Worm (Caenorhabditis elegans) whole organism, L4 larva: ENCODE measurements around the gene best-2.
A peak's percentile ranks its signal among the peaks of the same experiment; 100 is the strongest.

Source experiments
- R02D3.7 ChIP-seq: fragments of 150-350 bp; sonication (generic microtip); optimal IDR thresholded peaks from 3 replicates; lab custom pipeline; 2014; ENCODE audit warnings: missing biosample characterization, missing genetic modification characterization
- Y48G9A.11 ChIP-seq: fragments of 200-800 bp; sonication (Bioruptor generic); IDR thresholded peaks from 2 replicates; pipeline ENCODE4 v1.3.6; 2022; ENCODE audit warnings: missing genetic modification reagents, missing genetic modification characterization, missing compliant biosample characterization
- ZK337.2 ChIP-seq: fragments of 200-800 bp; sonication (Bioruptor generic); IDR thresholded peaks from 2 replicates; pipeline ENCODE4 v1.3.6; 2022; ENCODE audit warnings: missing genetic modification reagents, missing genetic modification characterization, missing compliant biosample characterization
- ZK546.5 ChIP-seq, 2 experiments: sonication (generic microtip); optimal IDR thresholded peaks; 2 replicates each; lab custom pipeline; 2017; ENCODE audit warnings: missing biosample characterization in 2 of 2, missing genetic modification characterization in 2 of 2
- aha-1 ChIP-seq: fragments of 150-350 bp; peaks from one replicate; lab custom pipeline; 2014; ENCODE audit warnings: missing biosample characterization, missing genetic modification characterization
- ceh-62 ChIP-seq: sonication (generic microtip); optimal IDR thresholded peaks from 2 replicates; lab custom pipeline; 2017; ENCODE audit warnings: missing biosample characterization, missing genetic modification characterization
- ctbp-1 ChIP-seq: fragments of 200-800 bp; sonication (Bioruptor generic); IDR thresholded peaks from 2 replicates; pipeline ENCODE4 v1.3.6; 2022; ENCODE audit warnings: missing genetic modification reagents, missing genetic modification characterization, missing compliant biosample characterization
- dmd-6 ChIP-seq: fragments of 200-800 bp; sonication (Bioruptor generic); IDR thresholded peaks from 2 replicates; pipeline ENCODE4 v1.3.6; 2022; ENCODE audit warnings: missing genetic modification reagents, missing genetic modification characterization, missing compliant biosample characterization
- dmd-8 ChIP-seq: fragments of 200-800 bp; sonication (Bioruptor generic); IDR thresholded peaks from 2 replicates; pipeline ENCODE4 v1.3.6; 2022; ENCODE audit warnings: missing genetic modification characterization, missing compliant biosample characterization
- dpl-1 ChIP-seq: fragments of 150-350 bp; optimal IDR thresholded peaks from 2 replicates; lab custom pipeline; 2014; ENCODE audit warnings: missing biosample characterization, missing genetic modification reagents, missing genetic modification characterization
- duxl-1 ChIP-seq: sonication (generic microtip); optimal IDR thresholded peaks from 2 replicates; lab custom pipeline; 2016; ENCODE audit warnings: mild to moderate bottlenecking, missing genetic modification characterization, moderate library complexity, missing compliant biosample characterization; ENCODE audit not compliant: poor library complexity
- fkh-10 ChIP-seq: fragments of 150-350 bp; optimal IDR thresholded peaks from 2 replicates; lab custom pipeline; 2014; ENCODE audit warnings: missing biosample characterization, missing genetic modification reagents, missing genetic modification characterization
- hif-1 ChIP-seq, 2 experiments: sonication (generic microtip); optimal IDR thresholded peaks; 2 replicates each; lab custom pipeline; 2016 to 2017; ENCODE audit warnings: missing compliant biosample characterization in 2 of 2, missing genetic modification characterization in 2 of 2, missing genetic modification reagents in 2 of 2, missing genotype in 2 of 2, mild to moderate bottlenecking in 1 of 2
- hlh-11 ChIP-seq: fragments of 200-800 bp; sonication (Bioruptor generic); optimal IDR thresholded peaks from 2 replicates; lab custom pipeline; 2018; ENCODE audit warnings: mild to moderate bottlenecking, missing genetic modification characterization, missing compliant biosample characterization
- hlh-30 ChIP-seq: sonication (generic microtip); optimal IDR thresholded peaks from 2 replicates; lab custom pipeline; 2017; ENCODE audit warnings: antibody characterized with exemption, mild to moderate bottlenecking, missing genetic modification characterization, missing compliant biosample characterization; ENCODE audit not compliant: insufficient read depth
- lim-7 ChIP-seq: fragments of 200-800 bp; sonication (Bioruptor generic); IDR thresholded peaks from 2 replicates; pipeline ENCODE4 v1.3.6; 2022; ENCODE audit warnings: missing genetic modification characterization, missing compliant biosample characterization
- lin-13 ChIP-seq: fragments of 150-350 bp; optimal IDR thresholded peaks from 2 replicates; lab custom pipeline; 2014; ENCODE audit warnings: missing biosample characterization, missing genetic modification reagents, missing genetic modification characterization
- lin-15B ChIP-seq: fragments of 150-350 bp; sonication (generic microtip); optimal IDR thresholded peaks from 3 replicates; lab custom pipeline; 2014; ENCODE audit warnings: missing biosample characterization, missing genetic modification characterization
- lir-3 ChIP-seq: sonication (generic microtip); optimal IDR thresholded peaks from 2 replicates; lab custom pipeline; 2016; ENCODE audit warnings: mild to moderate bottlenecking, missing genetic modification characterization, missing compliant biosample characterization
- lsy-2 ChIP-seq, 2 experiments: fragments of 150-350 bp in 1 of 2; sonication (generic microtip) in 1 of 2; optimal IDR thresholded peaks; 2 replicates each; lab custom pipeline; 2014 to 2017; ENCODE audit warnings: missing biosample characterization in 2 of 2, missing genetic modification characterization in 2 of 2
- mdl-1 ChIP-seq, 2 experiments: fragments of 150-350 bp in 1 of 2; sonication (generic microtip) in 1 of 2; optimal IDR thresholded peaks; 2 replicates each; lab custom pipeline; 2014 to 2017; ENCODE audit warnings: missing biosample characterization in 2 of 2, missing genetic modification characterization in 2 of 2
- mxl-2 ChIP-seq: fragments of 200-800 bp; sonication (Bioruptor generic); conservative IDR thresholded peaks from 2 replicates; pipeline ENCODE4 v1.3.6; 2022; ENCODE audit warnings: missing genetic modification reagents, missing genetic modification characterization, missing compliant biosample characterization
- mxl-3 ChIP-seq: fragments of 200-800 bp; sonication (Bioruptor generic); optimal IDR thresholded peaks from 2 replicates; lab custom pipeline; 2018; ENCODE audit warnings: mild to moderate bottlenecking, missing genetic modification characterization, missing compliant biosample characterization
- nhr-10 ChIP-seq: fragments of 150-350 bp; optimal IDR thresholded peaks from 2 replicates; lab custom pipeline; 2014; ENCODE audit warnings: missing biosample characterization, missing genetic modification characterization
- nhr-102 ChIP-seq: sonication (generic microtip); optimal IDR thresholded peaks from 2 replicates; lab custom pipeline; 2016; ENCODE audit warnings: mild to moderate bottlenecking, missing genetic modification characterization, moderate library complexity, missing compliant biosample characterization
- nhr-111 ChIP-seq: fragments of 200-800 bp; sonication (Bioruptor generic); optimal IDR thresholded peaks from 2 replicates; lab custom pipeline; 2018; ENCODE audit warnings: mild to moderate bottlenecking, missing genetic modification characterization, missing compliant biosample characterization
- nhr-28 ChIP-seq: fragments of 150-350 bp; optimal IDR thresholded peaks from 2 replicates; lab custom pipeline; 2014; ENCODE audit warnings: missing biosample characterization, missing genetic modification characterization
- nhr-42 ChIP-seq: fragments of 200-800 bp; sonication (Bioruptor generic); IDR thresholded peaks from 2 replicates; pipeline ENCODE4 v1.3.6; 2022; ENCODE audit warnings: missing genetic modification characterization, missing compliant biosample characterization
- nhr-48 ChIP-seq: sonication (generic microtip); optimal IDR thresholded peaks from 2 replicates; lab custom pipeline; 2016; ENCODE audit warnings: mild to moderate bottlenecking, missing genetic modification characterization, missing compliant biosample characterization
- nhr-77 ChIP-seq: fragments of 150-350 bp; optimal IDR thresholded peaks from 2 replicates; lab custom pipeline; 2014; ENCODE audit warnings: missing biosample characterization, missing genetic modification characterization
- rbr-2 ChIP-seq: sonication (generic microtip); optimal IDR thresholded peaks from 2 replicates; lab custom pipeline; 2016; ENCODE audit warnings: missing genotype, missing genetic modification characterization, missing compliant biosample characterization
- sdz-12 ChIP-seq: fragments of 200-800 bp; sonication (Bioruptor generic); optimal IDR thresholded peaks from 2 replicates; lab custom pipeline; 2018; ENCODE audit warnings: mild to moderate bottlenecking, missing genetic modification characterization, missing compliant biosample characterization
- snpc-1.2 ChIP-seq: fragments of 200-800 bp; sonication (Bioruptor generic); IDR thresholded peaks from 2 replicates; pipeline ENCODE4 v1.3.6; 2022; ENCODE audit warnings: missing genetic modification reagents, missing genetic modification characterization, missing compliant biosample characterization
- tag-97 ChIP-seq: fragments of 200-800 bp; sonication (Bioruptor generic); IDR thresholded peaks from 2 replicates; pipeline ENCODE4 v1.3.6; 2022; ENCODE audit warnings: missing genetic modification characterization, missing compliant biosample characterization
- unc-62 ChIP-seq, 3 experiments: fragments of 150-350 bp in 1 of 3; sonication (generic microtip); optimal IDR thresholded peaks in 2 of 3; peaks in 1 of 3; 1 replicate in 1 of 3; 2 replicates in 2 of 3; lab custom pipeline; 2014 to 2017; ENCODE audit warnings: missing biosample characterization in 3 of 3, missing genetic modification characterization in 3 of 3, missing genetic modification reagents in 3 of 3, missing genotype in 1 of 3
- zag-1 ChIP-seq: fragments of 150-350 bp; optimal IDR thresholded peaks from 2 replicates; lab custom pipeline; 2014; ENCODE audit warnings: missing biosample characterization, missing genetic modification characterization
- zfp-3 ChIP-seq: fragments of 200-800 bp; sonication (Bioruptor generic); conservative IDR thresholded peaks from 2 replicates; pipeline ENCODE4 v1.3.6; 2022; ENCODE audit warnings: missing genetic modification reagents, missing genetic modification characterization, missing compliant biosample characterization
- zip-11 ChIP-seq: fragments of 200-800 bp; sonication (Bioruptor generic); IDR thresholded peaks from 2 replicates; pipeline ENCODE4 v1.3.6; 2022; ENCODE audit warnings: missing genetic modification characterization, missing compliant biosample characterization
- ztf-7 ChIP-seq: fragments of 150-350 bp; optimal IDR thresholded peaks from 2 replicates; lab custom pipeline; 2014; ENCODE audit warnings: missing biosample characterization, missing genetic modification characterization

Gene best-2

ce11 chrIV:13077694-13078093 lies 35.2 kb downstream of the best-2 start (continued):
- TF ChIP-seq dpl-1 (GFP tag; lab: Kevin White, UChicago), result no peak
- TF ChIP-seq ctbp-1 (GFP tag; lab: Robert Waterston, UW), result no peak
- no peak for TF ChIP-seq ZK337.2 (GFP tag; lab: Robert Waterston, UW)
- TF ChIP-seq lin-15B (tag; lab: Kevin White, UChicago), result no peak
- TF ChIP-seq nhr-111, result no peak
- no peak for TF ChIP-seq zag-1 (tag; lab: Kevin White, UChicago)
- TF ChIP-seq Y48G9A.11 (GFP tag; lab: Robert Waterston, UW), result no peak
- no peak for TF ChIP-seq ztf-7
- peak; percentile 79 for TF ChIP-seq nhr-48 (tag; lab: Kevin White, UChicago)
- TF ChIP-seq fkh-10, result no peak
- peak; percentile 70 for TF ChIP-seq mxl-3 (GFP tag; lab: Kevin White, UChicago)
- TF ChIP-seq nhr-77 (tag; lab: Kevin White, UChicago), result peak; percentile 26
- no peak for TF ChIP-seq duxl-1
- TF ChIP-seq snpc-1.2, result no peak
- no peak for TF ChIP-seq mxl-2
- no peak for TF ChIP-seq nhr-42
- no peak for TF ChIP-seq sdz-12 (GFP tag; lab: Kevin White, UChicago)

- TF ChIP-seq zag-1 (tag; lab: Kevin White, UChicago) (no peak), zip-11 (no peak), ceh-62 (tag; lab: Kevin White, UChicago) (no peak), lin-13 (no peak), duxl-1 (no peak), lir-3 (tag; lab: Kevin White, UChicago) (no peak), zfp-3 (GFP tag; lab: Robert Waterston, UW) (no peak), snpc-1.2 (no peak)
- TF ChIP-seq, all 104 proteins: peak for 0
Observed at ce11 chrIV:13076620-13077019, 36.3 kb downstream of the best-2 start, which contains the start of gene C39E9.7. C39E9.7 (minus strand) TSS chrIV:13076720.

- TF ChIP-seq unc-62 (GFP tag; optimal IDR thresholded peaks at IDR 0.05 in 1 of 2; lab: Kevin White, UChicago), result peak in 1 of 2 experiments; percentile 80
- no peak for TF ChIP-seq unc-62 (tag; optimal IDR thresholded peaks at IDR 0.05; lab: Kevin White, UChicago)
- no peak for TF ChIP-seq nhr-10 (tag; lab: Kevin White, UChicago)
- 0 out of 2 replicates have a peak, but pooled peaks have one; percentile 9 for TF ChIP-seq dmd-6 (GFP tag; lab: Robert Waterston, UW)
- peak; percentile 62 for TF ChIP-seq nhr-77 (tag; lab: Kevin White, UChicago)
- peak; percentile 9 for TF ChIP-seq mxl-3 (GFP tag; lab: Kevin White, UChicago)
- no peak for TF ChIP-seq dmd-8
- TF ChIP-seq hlh-30 (tag; lab: Kevin White, UChicago), result peak; percentile 25
- peak; percentile 58 for TF ChIP-seq hlh-11
- peak; percentile 100 for TF ChIP-seq nhr-28 (tag; lab: Kevin White, UChicago)
- TF ChIP-seq hif-1 (tag; optimal IDR thresholded peaks at IDR 0.05; lab: Kevin White, UChicago), result no peak
- no peak for TF ChIP-seq lsy-2 (tag; optimal IDR thresholded peaks at IDR 0.05; lab: Kevin White, UChicago)
- TF ChIP-seq ZK546.5 (tag; optimal IDR thresholded peaks at IDR 0.05; lab: Kevin White, UChicago), result no peak
- TF ChIP-seq lir-3 (tag; lab: Kevin White, UChicago), result no peak
- no peak for TF ChIP-seq rbr-2
- peak in 1 of 2 experiments; percentile 47 for TF ChIP-seq mdl-1 (tag; optimal IDR thresholded peaks at IDR 0.05; lab: Kevin White, UChicago)
Observed at ce11 chrIV:13075625-13076252, 37.1 kb downstream of the best-2 start.

- TF ChIP-seq nhr-10 (tag; lab: Kevin White, UChicago), result no peak
- no peak for TF ChIP-seq R02D3.7 (tag; lab: Kevin White, UChicago)
- TF ChIP-seq aha-1 (tag; lab: Kevin White, UChicago), result peak; percentile 36
- no peak for TF ChIP-seq nhr-102 (tag; lab: Kevin White, UChicago)
- TF ChIP-seq dpl-1 (GFP tag; lab: Kevin White, UChicago), result no peak
- no peak for TF ChIP-seq tag-97
- TF ChIP-seq lim-7 (GFP tag; lab: Robert Waterston, UW), result no peak
- TF ChIP-seq, all 104 proteins: peak for 1
Observed at ce11 chrIV:13071445-13071844, 41.4 kb downstream of the best-2 start, which contains the start of gene scl-8. scl-8 (plus strand) TSS chrIV:13071745.
